Worm (Caenorhabditis elegans) whole organism, midembryonic: ENCODE measurements around the gene F58E6.11.
A peak's percentile ranks its signal among the peaks of the same experiment; 100 is the strongest.

Source experiments
- T22C8.4 ChIP-seq: fragments of 200-800 bp; sonication (Bioruptor generic); IDR thresholded peaks from 2 replicates; pipeline ENCODE4 v1.3.6; 2022; ENCODE audit warnings: missing genetic modification characterization, missing compliant biosample characterization
- flt-1 ChIP-seq: fragments of 200-800 bp; sonication (Bioruptor generic); IDR thresholded peaks from 2 replicates; pipeline ENCODE4 v1.3.6; 2022; ENCODE audit warnings: missing genetic modification characterization, missing compliant biosample characterization
- klf-2 ChIP-seq: fragments of 200-800 bp; sonication (Bioruptor generic); conservative IDR thresholded peaks from 2 replicates; pipeline ENCODE4 v1.3.6; 2022; ENCODE audit warnings: missing genetic modification reagents, missing genetic modification characterization, missing compliant biosample characterization
- ref-1 ChIP-seq: fragments of 200-800 bp; sonication (Bioruptor generic); conservative IDR thresholded peaks from 2 replicates; pipeline ENCODE4 v1.3.6; 2022; ENCODE audit warnings: missing genetic modification reagents, missing genetic modification characterization, missing compliant biosample characterization
- tab-1 ChIP-seq: fragments of 200-800 bp; sonication (Bioruptor generic); IDR thresholded peaks from 2 replicates; pipeline ENCODE4 v1.3.6; 2022; ENCODE audit warnings: missing genetic modification characterization, missing compliant biosample characterization
- ztf-23 ChIP-seq: fragments of 200-800 bp; sonication (Bioruptor generic); IDR thresholded peaks from 2 replicates; pipeline ENCODE4 v1.3.6; 2022; ENCODE audit warnings: missing genetic modification reagents, missing genetic modification characterization, missing compliant biosample characterization

- no peak for TF ChIP-seq flt-1
- no peak for TF ChIP-seq ref-1 (GFP tag; lab: Robert Waterston, UW)
- TF ChIP-seq T22C8.4 (GFP tag; lab: Robert Waterston, UW) = peak; percentile 30; the same call in 1 of the 2 replicates
- no peak for TF ChIP-seq klf-2 (GFP tag; lab: Robert Waterston, UW)
- TF ChIP-seq ztf-23 (GFP tag; lab: Robert Waterston, UW) = no peak
- TF ChIP-seq tab-1 (GFP tag; lab: Robert Waterston, UW) = no peak
Observed at ce11 chrV:9782045-9782444, 24.3 kb upstream of the F58E6.11 start.
